Fruit fly (Drosophila melanogaster) whole organism, prepupa: ENCODE data around the gene gzl.

ENCODE experiments used
- CG31627 ChIP-seq: fragments of 200-800 bp; sonication (Bioruptor generic); optimal IDR thresholded peaks from 3 replicates; lab custom pipeline; 2016; ENCODE audit warnings: missing biosample characterization, missing genetic modification characterization
- CG32006 ChIP-seq: fragments of 200-800 bp; sonication (Bioruptor generic); optimal IDR thresholded peaks from 3 replicates; lab custom pipeline; 2017; ENCODE audit warnings: missing biosample characterization, mild to moderate bottlenecking, missing genetic modification characterization
- Hr39 ChIP-seq: fragments of 200-800 bp; sonication (Bioruptor generic); optimal IDR thresholded peaks from 2 replicates; lab custom pipeline; 2016; ENCODE audit warnings: missing biosample characterization, missing genetic modification characterization
- Met ChIP-seq: fragments of 200-800 bp; sonication (Bioruptor generic); optimal IDR thresholded peaks from 3 replicates; lab custom pipeline; 2016; ENCODE audit warnings: missing biosample characterization, missing genetic modification characterization
- Sox102F ChIP-seq: fragments of 200-800 bp; sonication (Bioruptor generic); optimal IDR thresholded peaks from 2 replicates; lab custom pipeline; 2016; ENCODE audit warnings: missing biosample characterization, mild to moderate bottlenecking, missing genetic modification characterization
- cyc ChIP-seq: fragments of 200-800 bp; sonication (Bioruptor generic); optimal IDR thresholded peaks from 3 replicates; lab custom pipeline; 2016; ENCODE audit warnings: missing biosample characterization, missing genetic modification characterization
- fkh ChIP-seq: fragments of 200-800 bp; sonication (Bioruptor generic); optimal IDR thresholded peaks from 3 replicates; lab custom pipeline; 2017; ENCODE audit warnings: missing biosample characterization, mild to moderate bottlenecking, missing genetic modification characterization, moderate library complexity
- salr ChIP-seq, 2 experiments: fragments of 200-800 bp; sonication (Bioruptor generic); optimal IDR thresholded peaks; 3 replicates each; lab custom pipeline; 2016 to 2018; ENCODE audit warnings: missing biosample characterization in 2 of 2, missing genetic modification characterization in 2 of 2, mild to moderate bottlenecking in 1 of 2
- ss ChIP-seq, 2 experiments: fragments of 200-800 bp; sonication (Bioruptor generic); optimal IDR thresholded peaks; 2 replicates in 1 of 2; 3 replicates in 1 of 2; lab custom pipeline; 2017 to 2018; ENCODE audit warnings: mild to moderate bottlenecking in 2 of 2, missing biosample characterization in 2 of 2, missing genetic modification characterization in 2 of 2, moderate library complexity in 1 of 2

DNA sequence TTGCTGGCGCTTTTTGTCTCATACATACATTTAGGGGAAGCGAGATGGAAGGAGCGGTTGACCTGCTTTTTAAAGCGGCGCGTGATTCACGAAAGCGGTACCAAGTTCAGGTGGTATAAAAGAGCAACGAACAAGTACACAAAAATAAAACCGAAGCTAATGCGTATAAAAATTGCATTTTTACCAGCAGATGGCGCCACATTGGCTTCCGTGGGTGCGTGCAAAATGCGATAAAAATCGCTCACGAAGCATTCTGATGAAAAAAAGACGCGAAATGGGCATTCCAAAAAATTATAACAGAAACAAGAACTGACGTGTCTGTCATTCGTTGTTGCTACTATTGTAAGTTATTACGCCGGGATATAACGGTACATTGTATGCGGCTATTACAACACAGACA is 40.4 kb downstream of the gzl start:
- TF ChIP-seq cyc (GFP tag; lab: Kevin White, UChicago) (no peak), fkh (GFP tag; lab: Kevin White, UChicago) (no peak), Met (GFP tag; lab: Kevin White, UChicago) (no peak), CG32006 (GFP tag; lab: Kevin White, UChicago) (no peak), ss (GFP tag; optimal IDR thresholded peaks at IDR 0.05; lab: Kevin White, UChicago) (peak in 1 of 2 experiments; percentile 45), CG31627 (no peak), Sox102F (GFP tag; lab: Kevin White, UChicago) (no peak), salr (GFP tag; optimal IDR thresholded peaks at IDR 0.05; lab: Kevin White, UChicago) (no peak), Hr39 (GFP tag; lab: Kevin White, UChicago) (no peak)
